Worm (Caenorhabditis elegans) whole organism, L1 larva: Measurements from ENCODE around the gene mrpl-53.

Experiments
- C16A3.4 ChIP-seq: fragments of 150-350 bp; optimal IDR thresholded peaks from 2 replicates; lab custom pipeline; 2014; ENCODE audit warnings: missing biosample characterization, missing genetic modification characterization
- Y116A8C.19 ChIP-seq: sonication (generic microtip); optimal IDR thresholded peaks from 2 replicates; lab custom pipeline; 2016; ENCODE audit warnings: missing compliant biosample characterization, missing genetic modification characterization, borderline replicate concordance
- ama-1 ChIP-seq: fragments of 150-350 bp; optimal IDR thresholded peaks from 2 replicates; lab custom pipeline; 2014
- blmp-1 ChIP-seq: fragments of 150-350 bp; optimal IDR thresholded peaks from 2 replicates; lab custom pipeline; 2014; ENCODE audit warnings: missing biosample characterization, missing genetic modification characterization
- ceh-63 ChIP-seq: fragments of 200-800 bp; sonication (Bioruptor generic); optimal IDR thresholded peaks from 2 replicates; lab custom pipeline; 2018; ENCODE audit warnings: mild to moderate bottlenecking, missing genetic modification characterization, missing compliant biosample characterization
- ceh-90 ChIP-seq: sonication (generic microtip); optimal IDR thresholded peaks from 2 replicates; lab custom pipeline; 2016; ENCODE audit warnings: missing genetic modification characterization, missing compliant biosample characterization
- dpl-1 ChIP-seq, 3 experiments: fragments of 150-350 bp in 2 of 3; sonication (generic microtip) in 1 of 3; optimal IDR thresholded peaks; 2 replicates each; lab custom pipeline; 2014 to 2017; ENCODE audit warnings: missing biosample characterization in 3 of 3, missing genetic modification characterization in 3 of 3, missing genetic modification reagents in 3 of 3
- efl-1 ChIP-seq, 4 experiments: fragments of 150-350 bp; optimal IDR thresholded peaks in 3 of 4; peaks in 1 of 4; 1 replicate in 1 of 4; 2 replicates in 3 of 4; lab custom pipeline; 2014; ENCODE audit warnings: missing biosample characterization in 2 of 4, missing genetic modification characterization in 2 of 4, missing genetic modification reagents in 2 of 4
- elt-3 ChIP-seq, 6 experiments: fragments of 150-350 bp in 1 of 6; sonication (generic microtip); optimal IDR thresholded peaks; 2 replicates each; lab custom pipeline; 2017 to 2018; ENCODE audit warnings: missing biosample characterization in 6 of 6, missing genetic modification characterization in 6 of 6, inconsistent platforms in 1 of 6
- fkh-4 ChIP-seq: sonication (generic microtip); optimal IDR thresholded peaks from 2 replicates; lab custom pipeline; 2016; ENCODE audit warnings: missing compliant biosample characterization, missing genetic modification characterization, borderline replicate concordance
- grh-1 ChIP-seq: fragments of 200-800 bp; sonication (Bioruptor generic); IDR thresholded peaks from 2 replicates; pipeline ENCODE4 v1.3.6; 2022; ENCODE audit warnings: missing genetic modification reagents, missing genetic modification characterization, missing compliant biosample characterization
- hlh-4 ChIP-seq: sonication (generic microtip); optimal IDR thresholded peaks from 2 replicates; lab custom pipeline; 2016; ENCODE audit warnings: mild to moderate bottlenecking, missing genetic modification characterization, missing compliant biosample characterization
- irx-1 ChIP-seq: sonication (generic microtip); optimal IDR thresholded peaks from 2 replicates; lab custom pipeline; 2016; ENCODE audit warnings: missing genetic modification characterization, missing compliant biosample characterization
- lin-13 ChIP-seq: fragments of 150-350 bp; optimal IDR thresholded peaks from 2 replicates; lab custom pipeline; 2014; ENCODE audit warnings: missing biosample characterization, missing genetic modification reagents, missing genetic modification characterization
- lin-14 ChIP-seq: fragments of 200-800 bp; sonication (Bioruptor generic); optimal IDR thresholded peaks from 2 replicates; lab custom pipeline; 2018; ENCODE audit warnings: mild to moderate bottlenecking, missing genetic modification characterization, moderate library complexity, missing compliant biosample characterization
- lin-35 ChIP-seq, 2 experiments: fragments of 150-350 bp; optimal IDR thresholded peaks; 2 replicates each; lab custom pipeline; 2014; ENCODE audit warnings: missing biosample characterization in 2 of 2, missing genetic modification characterization in 2 of 2, missing genetic modification reagents in 2 of 2
- lin-39 ChIP-seq: fragments of 150-350 bp; optimal IDR thresholded peaks from 2 replicates; lab custom pipeline; 2014; ENCODE audit warnings: missing biosample characterization, missing genetic modification reagents, missing genetic modification characterization
- lir-3 ChIP-seq: sonication (generic microtip); optimal IDR thresholded peaks from 2 replicates; lab custom pipeline; 2016; ENCODE audit warnings: mild to moderate bottlenecking, missing genetic modification characterization, moderate library complexity, missing compliant biosample characterization; ENCODE audit not compliant: poor library complexity
- lsy-2 ChIP-seq, 2 experiments: fragments of 150-350 bp; optimal IDR thresholded peaks; 2 replicates each; lab custom pipeline; 2014; ENCODE audit warnings: missing biosample characterization in 2 of 2, missing genetic modification characterization in 2 of 2
- mdl-1 ChIP-seq, 2 experiments: fragments of 150-350 bp; optimal IDR thresholded peaks; 2 replicates each; lab custom pipeline; 2014 to 2017; ENCODE audit warnings: missing biosample characterization in 2 of 2, missing genetic modification characterization in 2 of 2, inconsistent platforms in 1 of 2
- mep-1 ChIP-seq: fragments of 150-350 bp; optimal IDR thresholded peaks from 2 replicates; lab custom pipeline; 2014; ENCODE audit warnings: missing biosample characterization, missing genetic modification characterization
- nhr-19 ChIP-seq: fragments of 200-800 bp; sonication (Bioruptor generic); conservative IDR thresholded peaks from 2 replicates; pipeline ENCODE4 v1.3.6; 2022; ENCODE audit warnings: missing genetic modification characterization, missing compliant biosample characterization
- nhr-20 ChIP-seq: sonication (generic microtip); optimal IDR thresholded peaks from 2 replicates; lab custom pipeline; 2016; ENCODE audit warnings: mild to moderate bottlenecking, missing genetic modification characterization, missing compliant biosample characterization
- nhr-47 ChIP-seq: sonication (generic microtip); optimal IDR thresholded peaks from 2 replicates; lab custom pipeline; 2016; ENCODE audit warnings: mild to moderate bottlenecking, missing genetic modification characterization, moderate library complexity, missing compliant biosample characterization
- nhr-71 ChIP-seq: sonication (generic microtip); optimal IDR thresholded peaks from 2 replicates; lab custom pipeline; 2016; ENCODE audit warnings: mild to moderate bottlenecking, missing genetic modification characterization, moderate library complexity, missing compliant biosample characterization
- nhr-76 ChIP-seq: sonication (generic microtip); optimal IDR thresholded peaks from 2 replicates; lab custom pipeline; 2017; ENCODE audit warnings: missing biosample characterization, missing genetic modification characterization
- nhr-77 ChIP-seq: fragments of 150-350 bp; optimal IDR thresholded peaks from 2 replicates; lab custom pipeline; 2014; ENCODE audit warnings: missing biosample characterization, missing genetic modification characterization
- nhr-84 ChIP-seq: sonication (generic microtip); optimal IDR thresholded peaks from 2 replicates; lab custom pipeline; 2017; ENCODE audit warnings: missing biosample characterization, missing genetic modification characterization
- nhr-85 ChIP-seq: sonication (generic microtip); peaks from one replicate; lab custom pipeline; 2016; ENCODE audit warnings: missing genetic modification characterization, inconsistent platforms, missing compliant biosample characterization
- nhr-90 ChIP-seq: sonication (generic microtip); optimal IDR thresholded peaks from 2 replicates; lab custom pipeline; 2016; ENCODE audit warnings: mild to moderate bottlenecking, missing genetic modification characterization, missing compliant biosample characterization; ENCODE audit not compliant: poor library complexity
- pax-3 ChIP-seq: fragments of 200-800 bp; sonication (Bioruptor generic); optimal IDR thresholded peaks from 2 replicates; lab custom pipeline; 2018; ENCODE audit warnings: mild to moderate bottlenecking, missing genetic modification characterization, moderate library complexity, missing compliant biosample characterization
- rnt-1 ChIP-seq: sonication (generic microtip); optimal IDR thresholded peaks from 2 replicates; lab custom pipeline; 2016; ENCODE audit warnings: mild to moderate bottlenecking, missing genetic modification characterization, moderate library complexity, missing compliant biosample characterization
- skn-1 ChIP-seq: fragments of 150-350 bp; optimal IDR thresholded peaks from 2 replicates; lab custom pipeline; 2014; ENCODE audit warnings: missing biosample characterization, missing genetic modification characterization
- snpc-4 ChIP-seq: fragments of 150-350 bp; optimal IDR thresholded peaks from 2 replicates; lab custom pipeline; 2014; ENCODE audit warnings: missing biosample characterization, missing genetic modification characterization
- snu-23 ChIP-seq: sonication (generic microtip); optimal IDR thresholded peaks from 2 replicates; lab custom pipeline; 2016; ENCODE audit warnings: missing genetic modification characterization, missing compliant biosample characterization
- sptf-1 ChIP-seq: fragments of 150-350 bp; optimal IDR thresholded peaks from 2 replicates; lab custom pipeline; 2014; ENCODE audit warnings: missing biosample characterization, missing genetic modification characterization
- swsn-7 ChIP-seq: sonication (generic microtip); optimal IDR thresholded peaks from 2 replicates; lab custom pipeline; 2016; ENCODE audit warnings: missing genetic modification characterization, missing compliant biosample characterization
- tbx-2 ChIP-seq: sonication (generic microtip); optimal IDR thresholded peaks from 2 replicates; lab custom pipeline; 2016; ENCODE audit warnings: missing genetic modification characterization, missing compliant biosample characterization
- tlp-1 ChIP-seq: fragments of 150-350 bp; optimal IDR thresholded peaks from 2 replicates; lab custom pipeline; 2014; ENCODE audit warnings: missing biosample characterization, missing genetic modification characterization
- unc-130 ChIP-seq: fragments of 150-350 bp; optimal IDR thresholded peaks from 2 replicates; lab custom pipeline; 2017; ENCODE audit warnings: missing biosample characterization, missing genetic modification characterization, inconsistent platforms
- unc-30 ChIP-seq: sonication (generic microtip); optimal IDR thresholded peaks from 2 replicates; lab custom pipeline; 2017; ENCODE audit warnings: missing biosample characterization, missing genetic modification characterization
- vab-15 ChIP-seq: sonication (generic microtip); optimal IDR thresholded peaks from 2 replicates; lab custom pipeline; 2017; ENCODE audit warnings: missing genotype, mild to moderate bottlenecking, missing genetic modification characterization, missing compliant biosample characterization
- xbp-1 ChIP-seq: sonication (generic microtip); optimal IDR thresholded peaks from 2 replicates; lab custom pipeline; 2016; ENCODE audit warnings: missing genetic modification characterization, missing compliant biosample characterization
- ztf-11 ChIP-seq, 2 experiments: sonication (generic microtip); optimal IDR thresholded peaks; 2 replicates each; lab custom pipeline; 2016 to 2017; ENCODE audit warnings: missing genetic modification characterization in 2 of 2, missing biosample characterization in 1 of 2, missing compliant biosample characterization in 1 of 2
- ztf-4 ChIP-seq: fragments of 150-350 bp; optimal IDR thresholded peaks from 2 replicates; lab custom pipeline; 2014; ENCODE audit warnings: missing biosample characterization, missing genetic modification characterization

Gene mrpl-53

ce11 chrII:9601069-9601468 is 3.6 kb downstream of the mrpl-53 start (continued):
- TF ChIP-seq irx-1 (peak; percentile 66), nhr-47 (tag; lab: Kevin White, UChicago) (peak; percentile 74), skn-1 (tag; lab: Kevin White, UChicago) (no peak), mep-1 (tag; lab: Kevin White, UChicago) (peak; percentile 83), ceh-90 (tag; lab: Kevin White, UChicago) (no peak), xbp-1 (tag; lab: Kevin White, UChicago) (peak; percentile 61), unc-30 (tag; lab: Kevin White, UChicago) (no peak), ceh-63 (GFP tag; lab: Kevin White, UChicago) (no peak), lin-35 (GFP tag; optimal IDR thresholded peaks at IDR 0.05; lab: Kevin White, UChicago) (peak; percentile 33 to 73), nhr-76 (tag; lab: Kevin White, UChicago) (no peak), nhr-20 (tag; lab: Kevin White, UChicago) (peak; percentile 96), snpc-4 (no peak)

- TF ChIP-seq vab-15 (tag; lab: Kevin White, UChicago) = peak; percentile 72
- no peak for TF ChIP-seq ceh-90 (tag; lab: Kevin White, UChicago)
- peak; percentile 77 for TF ChIP-seq rnt-1 (tag; lab: Kevin White, UChicago)
- TF ChIP-seq nhr-20 (tag; lab: Kevin White, UChicago) = peak; percentile 92
- TF ChIP-seq blmp-1 = peak; percentile 86
- no peak for TF ChIP-seq nhr-84
- TF ChIP-seq nhr-19 (GFP tag; lab: Robert Waterston, UW) = peak; percentile 90
- no peak for TF ChIP-seq hlh-4
- TF ChIP-seq Y116A8C.19 (tag; lab: Kevin White, UChicago) = no peak
- TF ChIP-seq lin-39 (tag; lab: Kevin White, UChicago) = peak; percentile 12
- no peak for TF ChIP-seq sptf-1 (tag; lab: Kevin White, UChicago)
- peak; percentile 44 for TF ChIP-seq lin-13 (GFP tag; lab: Kevin White, UChicago)
- peak in 1 of 2 experiments; percentile 92 for TF ChIP-seq mdl-1 (tag; optimal IDR thresholded peaks at IDR 0.05; lab: Kevin White, UChicago)
- no peak for TF ChIP-seq grh-1 (GFP tag; lab: Robert Waterston, UW)
- TF ChIP-seq lin-35 (GFP tag; optimal IDR thresholded peaks at IDR 0.05; lab: Kevin White, UChicago) = peak; percentile 34 to 65
- TF ChIP-seq nhr-71 (tag; lab: Kevin White, UChicago) = peak; percentile 88
- peak; percentile 53 to 64 for TF ChIP-seq lsy-2 (tag; optimal IDR thresholded peaks at IDR 0.05; lab: Kevin White, UChicago)
- TF ChIP-seq C16A3.4 (tag; lab: Kevin White, UChicago) = peak; percentile 53
- peak in 2 of 6 experiments; percentile 33 to 78 for TF ChIP-seq elt-3 (tag; optimal IDR thresholded peaks at IDR 0.05; lab: Kevin White, UChicago)
- TF ChIP-seq nhr-47 (tag; lab: Kevin White, UChicago) = peak; percentile 11
- TF ChIP-seq ztf-4 (tag; lab: Kevin White, UChicago) = peak; percentile 80
- peak; percentile 68 for TF ChIP-seq ama-1 (lab: Kevin White, UChicago)
- peak; percentile 84 for TF ChIP-seq snu-23 (GFP tag; lab: Kevin White, UChicago)
- TF ChIP-seq fkh-4 (tag; lab: Kevin White, UChicago) = no peak
- no peak for TF ChIP-seq unc-30 (tag; lab: Kevin White, UChicago)
- TF ChIP-seq lir-3 = peak; percentile 57
- TF ChIP-seq tlp-1 = no peak
- no peak for TF ChIP-seq ztf-11 (tag; optimal IDR thresholded peaks at IDR 0.05; lab: Kevin White, UChicago)
- TF ChIP-seq dpl-1 (GFP tag; optimal IDR thresholded peaks at IDR 0.05; lab: Kevin White, UChicago) = peak in 1 of 3 experiments; percentile 25
- TF ChIP-seq xbp-1 (tag; lab: Kevin White, UChicago) = peak; percentile 21
- TF ChIP-seq tbx-2 (tag; lab: Kevin White, UChicago) = peak; percentile 49
- no peak for TF ChIP-seq nhr-77 (tag; lab: Kevin White, UChicago)
- peak; percentile 66 for TF ChIP-seq nhr-90
- TF ChIP-seq mep-1 (tag; lab: Kevin White, UChicago) = peak; percentile 24
- peak; percentile 81 for TF ChIP-seq unc-130
- TF ChIP-seq lin-14 = peak; percentile 83
- peak; percentile 6 for TF ChIP-seq swsn-7 (tag; lab: Kevin White, UChicago)
- TF ChIP-seq nhr-85 = peak; percentile 91
- TF ChIP-seq efl-1 (optimal IDR thresholded peaks at IDR 0.05; lab: Kevin White, UChicago) = no peak
- peak in 1 of 2 experiments; percentile 90 for TF ChIP-seq efl-1 (GFP tag; optimal IDR thresholded peaks at IDR 0.05 in 1 of 2; lab: Kevin White, UChicago)
- TF ChIP-seq pax-3 (tag; lab: Kevin White, UChicago) = peak; percentile 24
Observed at ce11 chrII:9601679-9602078, 4.3 kb downstream of the mrpl-53 start.
